Fruit fly (Drosophila melanogaster) whole organism, larva: ENCODE data around the gene CG15185.

Experiments used
- noc ChIP-seq: fragments of 200-800 bp; sonication (Bioruptor generic); optimal IDR thresholded peaks from 3 replicates; lab custom pipeline; 2019; ENCODE audit warnings: missing biosample characterization, mild to moderate bottlenecking, missing genetic modification characterization, moderate library complexity

The CG15185 gene

DNA sequence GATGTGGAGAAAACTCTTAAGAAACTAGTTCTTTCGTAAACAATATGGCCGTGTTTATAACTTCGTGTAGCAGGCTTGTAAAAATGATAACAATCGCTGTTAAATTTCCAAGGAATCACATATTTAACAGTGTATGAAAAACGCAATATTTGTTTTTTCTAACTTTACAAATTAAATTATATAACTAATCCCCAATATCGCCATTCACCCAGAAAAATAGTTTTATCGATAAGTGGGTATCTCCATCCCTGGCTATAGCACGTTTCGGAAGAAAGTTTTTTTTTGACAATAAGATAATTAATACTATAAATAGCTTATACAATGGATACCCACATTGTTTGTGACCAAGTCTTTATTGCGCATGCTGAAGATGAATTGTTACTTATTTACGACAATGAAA is at the start of gene CG15185:
TSS of gene CG15185 (plus strand) at position 301 of the 400 bp plus-strand sequence.
- TF ChIP-seq noc (tag; lab: Kevin White, UChicago) = no peak

DNA sequence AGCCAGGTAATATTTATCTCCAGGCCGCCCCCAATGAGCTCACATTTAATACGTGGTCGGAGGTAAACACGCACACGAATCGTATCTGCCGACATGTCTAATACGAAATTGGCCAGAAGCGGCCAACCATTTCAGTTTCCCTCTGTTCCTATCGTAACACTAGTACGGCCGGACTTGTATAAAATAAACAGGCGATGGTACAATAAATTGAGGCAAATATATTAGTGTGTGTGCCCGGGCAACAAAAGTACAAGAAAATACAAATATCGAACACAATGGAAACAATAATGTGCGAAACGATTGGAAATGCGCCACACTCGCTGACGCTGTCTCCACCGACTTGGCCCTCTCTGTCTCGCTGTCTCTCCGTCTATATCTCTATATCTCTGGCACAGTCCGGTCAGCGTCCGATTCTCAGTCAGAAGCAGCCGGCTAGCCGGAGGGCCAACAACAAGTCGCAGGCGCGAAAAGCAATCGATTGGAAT is 49.4 kb upstream of the CG15185 start, which contains the start of gene CG15186:
TSS of gene CG15186 (plus strand) at position 435 of the 485 bp plus-strand sequence.
- no peak for TF ChIP-seq noc (tag; lab: Kevin White, UChicago)

DNA sequence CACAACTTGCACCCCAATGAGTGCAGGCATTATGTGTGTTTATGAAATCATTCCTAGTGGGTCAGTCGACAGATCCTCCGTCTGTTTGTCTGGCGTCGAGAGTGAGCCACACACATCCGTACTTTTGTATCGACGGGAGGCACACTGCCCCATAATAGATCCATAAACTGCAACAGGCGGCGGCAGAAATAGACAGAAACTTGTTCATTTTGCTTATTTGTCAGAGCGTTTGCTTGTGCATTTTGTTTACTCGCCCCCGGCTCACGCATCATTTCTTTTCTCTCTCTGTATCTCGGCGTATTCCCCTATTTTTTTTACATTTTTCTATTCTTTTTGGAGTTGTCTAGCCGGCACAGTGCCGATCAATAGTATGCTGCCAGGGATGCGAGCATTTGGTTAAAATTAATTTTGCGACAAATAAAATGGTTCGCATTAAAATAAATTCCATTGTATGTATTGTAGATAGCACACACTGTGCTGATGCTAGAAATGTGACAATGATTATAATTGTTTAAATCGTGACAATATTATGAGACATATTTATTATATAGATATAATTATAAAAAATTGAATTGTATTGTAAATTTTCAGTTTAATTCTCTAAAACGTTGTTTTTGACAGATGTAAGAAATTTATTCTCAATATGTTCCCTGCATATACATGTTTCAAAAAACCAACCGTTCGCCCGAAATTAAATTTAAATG is 45.4 kb upstream of the CG15185 start:
- no peak for TF ChIP-seq noc (tag; lab: Kevin White, UChicago)

DNA sequence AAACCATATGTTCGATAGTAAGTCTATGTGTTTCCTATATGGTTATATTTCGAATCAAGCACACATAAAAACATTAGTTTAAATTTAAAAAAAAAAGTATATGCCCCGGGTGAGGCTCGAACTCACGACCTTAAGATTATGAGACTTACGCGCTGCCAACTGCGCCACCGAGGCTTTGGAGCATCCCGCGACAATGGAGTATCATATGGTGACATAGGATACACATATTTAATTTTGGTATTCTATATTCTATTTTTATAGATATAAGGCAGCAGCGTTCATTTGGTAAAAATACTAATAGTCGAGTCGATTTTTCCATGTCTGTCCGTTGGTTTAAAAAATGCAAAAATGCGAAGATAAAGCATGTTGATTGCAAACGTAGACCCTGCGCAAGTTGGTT is 31.4 kb upstream of the CG15185 start:
- TF ChIP-seq noc (tag; lab: Kevin White, UChicago) = no peak

DNA sequence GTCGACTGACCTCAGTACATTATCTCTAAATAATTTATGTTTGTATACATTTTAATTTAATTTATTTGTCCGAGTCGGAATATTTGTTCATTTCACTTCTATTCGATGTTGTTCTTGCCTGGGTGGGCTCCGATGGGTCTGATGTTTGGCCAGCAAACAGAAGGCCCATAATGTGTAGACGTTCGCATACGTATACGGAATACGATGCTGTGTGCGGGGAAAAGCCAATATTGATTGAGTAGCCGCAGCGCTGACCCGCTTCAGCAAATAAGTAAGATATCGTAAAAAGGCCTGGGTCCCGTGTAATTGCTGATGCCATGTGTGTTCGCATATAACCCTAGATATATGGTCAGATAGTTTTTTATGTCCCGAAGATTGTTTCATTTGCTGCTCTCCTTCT is 22.9 kb upstream of the CG15185 start:
- TF ChIP-seq noc (tag; lab: Kevin White, UChicago) = no peak

DNA sequence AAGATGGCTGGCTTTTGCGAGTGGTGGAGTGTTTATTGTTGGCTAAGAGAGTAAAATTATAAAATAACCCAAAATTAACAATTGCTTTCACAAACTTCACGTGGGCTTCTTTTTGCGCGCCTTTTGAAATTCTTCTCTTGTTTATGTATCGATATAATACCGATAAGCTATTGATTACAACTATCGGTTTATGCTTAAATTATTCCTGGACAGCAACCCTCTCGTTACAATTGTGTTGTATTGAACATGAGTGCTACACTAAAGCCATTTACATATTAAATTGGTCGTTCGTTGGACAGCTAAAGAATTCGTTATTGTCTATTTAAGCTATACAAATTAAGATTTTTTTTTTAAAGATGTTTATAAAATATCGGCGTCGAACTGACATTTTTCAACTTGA is 6.8 kb downstream of the CG15185 start:
- no peak for TF ChIP-seq noc (tag; lab: Kevin White, UChicago)

DNA sequence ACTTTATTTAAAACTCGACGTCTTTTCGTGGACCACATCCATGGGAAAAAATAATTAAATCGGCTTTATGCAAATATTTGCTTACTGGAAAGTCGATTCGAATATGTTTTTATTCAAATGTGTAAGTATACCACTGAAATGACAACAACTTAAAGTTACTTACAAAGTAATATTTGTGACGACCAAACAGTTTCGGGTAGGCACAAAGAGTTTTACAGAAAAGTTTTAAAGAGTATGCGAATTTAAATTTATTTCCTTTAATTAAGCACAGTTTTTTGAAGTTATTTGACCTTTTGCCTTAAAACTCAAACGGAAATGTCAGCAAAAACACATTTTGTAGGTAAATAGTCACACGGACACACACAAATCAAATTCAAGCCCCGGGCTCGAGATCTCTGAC is 21.4 kb downstream of the CG15185 start, which contains the start of gene Pif2:
TSS of gene Pif2 (plus strand) at position 301 of the 400 bp plus-strand sequence.
- no peak for TF ChIP-seq noc (tag; lab: Kevin White, UChicago)

DNA sequence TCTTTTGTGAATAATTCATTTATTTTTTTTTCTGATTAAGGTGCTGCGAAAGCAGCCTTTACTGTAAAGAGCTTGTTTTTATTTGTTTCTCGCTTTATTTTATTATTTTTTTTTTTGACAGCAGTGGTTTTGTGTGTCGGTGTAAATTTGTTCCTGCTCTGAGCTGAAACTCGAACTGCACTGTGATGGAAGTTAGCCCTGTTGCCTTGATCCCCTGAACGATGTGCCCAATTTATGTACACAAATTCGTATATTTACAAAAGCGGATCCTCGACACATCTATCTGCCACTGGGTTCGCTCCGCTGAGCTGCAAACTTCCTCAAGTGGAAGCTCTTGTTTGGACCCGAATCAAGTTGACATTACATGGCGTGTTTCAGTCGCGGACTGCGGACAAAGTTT is 32.9 kb downstream of the CG15185 start, which contains the start of gene CG1137:
TSS of gene CG1137 (minus strand) at position 101 of the 400 bp plus-strand sequence.
- TF ChIP-seq noc (tag; lab: Kevin White, UChicago) = no peak

DNA sequence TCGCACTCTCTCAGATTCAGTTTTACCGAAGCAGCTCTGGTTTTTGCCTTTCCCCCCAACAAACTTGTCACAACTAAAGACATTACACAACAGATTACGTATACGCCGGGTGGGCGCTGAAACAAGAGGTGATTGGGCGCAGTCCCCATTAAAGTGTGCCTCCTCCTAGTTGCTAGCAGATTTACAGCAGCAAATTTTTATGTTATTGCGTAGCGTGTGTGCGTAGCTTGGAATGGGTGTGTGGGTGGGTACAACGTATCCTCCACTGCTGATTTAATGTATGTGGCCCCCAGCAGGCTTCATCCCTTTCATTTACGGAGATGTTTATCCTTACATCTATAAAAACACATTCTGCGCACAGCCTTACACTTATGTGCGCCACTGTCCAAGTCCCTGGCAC is 41.5 kb downstream of the CG15185 start:
- no peak for TF ChIP-seq noc (tag; lab: Kevin White, UChicago)
